Fruit fly (Drosophila melanogaster): ENCODE measurements around the gene CG14265.
"Not testable (repeated sequence)": the region's sequence is repeated elsewhere in the genome, so short reads cannot be mapped to it uniquely, and the experiment has no call there.

DNA sequence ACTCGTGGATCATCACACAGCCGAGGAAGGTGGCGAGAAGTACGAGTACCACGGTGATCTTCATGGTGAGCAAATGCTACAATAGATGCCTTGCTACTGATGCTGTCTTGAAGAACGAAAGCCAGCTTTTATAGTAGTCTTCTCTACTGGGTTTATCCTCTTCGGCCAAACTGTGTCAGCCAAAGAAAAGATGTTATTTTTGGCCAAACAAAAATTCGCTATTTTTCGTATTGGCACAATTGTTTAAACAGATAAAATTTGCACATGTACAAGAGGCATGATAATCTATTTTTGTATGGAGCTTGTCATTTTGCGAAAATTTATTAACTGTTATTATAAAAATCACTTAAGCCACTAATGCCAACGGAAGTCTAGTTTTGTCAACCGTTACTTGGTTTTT lies 4.0 kb upstream of the CG14265 start, which contains the start of gene ng2:
- TF ChIP-seq Hr96 (GFP tag; optimal IDR thresholded peaks at IDR 0.05); cic (GFP tag; optimal IDR thresholded peaks at IDR 0.05); cnc (optimal IDR thresholded peaks at IDR 0.05); kay (GFP tag; ENCODE audit: borderline replicate concordance); CG12768 (GFP tag; optimal IDR thresholded peaks at IDR 0.05): not testable (repeated sequence)
